Fruit fly (Drosophila melanogaster) whole organism, larva: ENCODE results near the gene tbrd-1.
A peak's percentile ranks its signal among the peaks of the same experiment; 100 is the strongest.

Experiments used
- noc ChIP-seq: fragments of 200-800 bp; sonication (Bioruptor generic); optimal IDR thresholded peaks from 3 replicates; lab custom pipeline; 2019; ENCODE audit warnings: missing biosample characterization, mild to moderate bottlenecking, missing genetic modification characterization, moderate library complexity

Gene tbrd-1

dm6 chr3R:23922502-23923350, 29.4 kb upstream of the tbrd-1 start, which contains the start of the genes sba and CG31141:
Gene sba (minus strand): TSS chr3R:23922973.
Gene CG31141 (plus strand): TSS chr3R:23923300.
- no peak for TF ChIP-seq noc

- peak; percentile 81 for TF ChIP-seq noc
Measured at dm6 chr3R:23921701-23922501, 28.5 kb upstream of the tbrd-1 start.

- TF ChIP-seq noc, result no peak
Measured at dm6 chr3R:23920874-23921539, 27.6 kb upstream of the tbrd-1 start.

dm6 chr3R:23920387-23920786, 27.0 kb upstream of the tbrd-1 start:
- TF ChIP-seq noc, result no peak

dm6 chr3R:23919366-23919765, 26.0 kb upstream of the tbrd-1 start:
- TF ChIP-seq noc, result no peak

dm6 chr3R:23915967-23916366, 22.6 kb upstream of the tbrd-1 start:
- no peak for TF ChIP-seq noc

- TF ChIP-seq noc, result peak; percentile 18
Measured at dm6 chr3R:23915042-23915428, 21.7 kb upstream of the tbrd-1 start.

dm6 chr3R:23914415-23915041, 21.2 kb upstream of the tbrd-1 start:
- TF ChIP-seq noc, result no peak

dm6 chr3R:23912349-23912748, 19.0 kb upstream of the tbrd-1 start:
- TF ChIP-seq noc, result no peak

- TF ChIP-seq noc, result no peak
Measured at dm6 chr3R:23911073-23911690, 17.8 kb upstream of the tbrd-1 start.

dm6 chr3R:23910260-23910887, 17.0 kb upstream of the tbrd-1 start:
- no peak for TF ChIP-seq noc

- TF ChIP-seq noc, result no peak
Measured at dm6 chr3R:23909347-23909862, 16.0 kb upstream of the tbrd-1 start.

dm6 chr3R:23903425-23903824, 10.1 kb upstream of the tbrd-1 start:
- TF ChIP-seq noc, result no peak

- no peak for TF ChIP-seq noc
Measured at dm6 chr3R:23902557-23902956, 9.2 kb upstream of the tbrd-1 start.

- TF ChIP-seq noc, result no peak
Measured at dm6 chr3R:23902034-23902433, 8.7 kb upstream of the tbrd-1 start.
